Fruit fly (Drosophila melanogaster) whole organism, adult: ENCODE results near the gene Ank.

ENCODE experiments used
- CG5204 ChIP-seq: fragments of 200-800 bp; sonication (Bioruptor generic); optimal IDR thresholded peaks from 2 replicates; lab custom pipeline; 2016; ENCODE audit warnings: missing biosample characterization, missing genetic modification characterization
- Hr96 ChIP-seq: fragments of 200-800 bp; sonication (Bioruptor generic); optimal IDR thresholded peaks from 2 replicates; lab custom pipeline; 2016; ENCODE audit warnings: missing biosample characterization, missing genetic modification characterization
- Mnt ChIP-seq: fragments of 200-800 bp; sonication (Bioruptor generic); optimal IDR thresholded peaks from 2 replicates; lab custom pipeline; 2016; ENCODE audit warnings: missing biosample characterization, mild to moderate bottlenecking, missing genetic modification characterization
- pad ChIP-seq: fragments of 200-800 bp; sonication (Bioruptor generic); optimal IDR thresholded peaks from 3 replicates; lab custom pipeline; 2017; ENCODE audit warnings: missing biosample characterization, missing genetic modification characterization, mild to moderate bottlenecking, moderate library complexity, missing genetic modification reagents

dm6 chr4:150453-150852, 20.8 kb upstream of the Ank start, which contains the start of gene CG32006:
- TF ChIP-seq pad (GFP tag; lab: Kevin White, UChicago): no peak
- no peak for TF ChIP-seq Hr96
- TF ChIP-seq CG5204: no peak
- TF ChIP-seq Mnt (GFP tag; lab: Kevin White, UChicago): no peak
